Worm (Caenorhabditis elegans) whole organism, L3 larva: ENCODE results near the gene nhr-226.

Source experiments
- R02D3.7 ChIP-seq: fragments of 150-350 bp; optimal IDR thresholded peaks from 2 replicates; lab custom pipeline; 2014; ENCODE audit warnings: missing biosample characterization, missing genetic modification characterization
- ZK546.5 ChIP-seq: sonication (generic microtip); optimal IDR thresholded peaks from 2 replicates; lab custom pipeline; 2017; ENCODE audit warnings: missing biosample characterization, missing genetic modification characterization
- ama-1 ChIP-seq: fragments of 150-350 bp; optimal IDR thresholded peaks from 2 replicates; lab custom pipeline; 2018
- ceh-16 ChIP-seq: sonication (generic microtip); optimal IDR thresholded peaks from 2 replicates; lab custom pipeline; 2017; ENCODE audit warnings: missing biosample characterization, missing genetic modification characterization
- ceh-82 ChIP-seq: fragments of 150-350 bp; optimal IDR thresholded peaks from 2 replicates; lab custom pipeline; 2014; ENCODE audit warnings: missing biosample characterization, missing genetic modification characterization
- ceh-9 ChIP-seq: sonication (generic microtip); optimal IDR thresholded peaks from 2 replicates; lab custom pipeline; 2018; ENCODE audit warnings: missing biosample characterization, missing genetic modification characterization
- egl-5 ChIP-seq: fragments of 150-350 bp; optimal IDR thresholded peaks from 2 replicates; lab custom pipeline; 2017; ENCODE audit warnings: missing biosample characterization, missing genetic modification reagents, missing genetic modification characterization, inconsistent platforms
- elt-1 ChIP-seq: fragments of 150-350 bp; optimal IDR thresholded peaks from 2 replicates; lab custom pipeline; 2014; ENCODE audit warnings: missing biosample characterization, missing genetic modification characterization
- elt-2 ChIP-seq: sonication (generic microtip); optimal IDR thresholded peaks from 2 replicates; lab custom pipeline; 2016; ENCODE audit warnings: missing genetic modification reagents, mild to moderate bottlenecking, missing genetic modification characterization, missing compliant biosample characterization
- elt-3 ChIP-seq, 3 experiments: fragments of 150-350 bp in 1 of 3; sonication (generic microtip) in 2 of 3; optimal IDR thresholded peaks; 2 replicates in 2 of 3; 4 replicates in 1 of 3; lab custom pipeline; 2014 to 2017; ENCODE audit warnings: missing biosample characterization in 3 of 3, missing genetic modification characterization in 3 of 3
- eor-1 ChIP-seq, 2 experiments: fragments of 150-350 bp; optimal IDR thresholded peaks; 2 replicates each; lab custom pipeline; 2014 to 2018; ENCODE audit warnings: missing biosample characterization in 2 of 2, missing genetic modification characterization in 2 of 2
- fkh-10 ChIP-seq: sonication (generic microtip); optimal IDR thresholded peaks from 2 replicates; lab custom pipeline; 2017; ENCODE audit warnings: missing biosample characterization, missing genetic modification reagents, missing genetic modification characterization
- fkh-2 ChIP-seq: fragments of 150-350 bp; optimal IDR thresholded peaks from 2 replicates; lab custom pipeline; 2014; ENCODE audit warnings: missing biosample characterization, missing genetic modification reagents, missing genetic modification characterization
- jun-1 ChIP-seq: fragments of 150-350 bp; optimal IDR thresholded peaks from 2 replicates; lab custom pipeline; 2014; ENCODE audit warnings: missing biosample characterization, missing genetic modification reagents, missing genetic modification characterization
- lin-15B ChIP-seq: fragments of 150-350 bp; optimal IDR thresholded peaks from 2 replicates; lab custom pipeline; 2014; ENCODE audit warnings: missing biosample characterization, missing genetic modification characterization
- lin-39 ChIP-seq: fragments of 150-350 bp; optimal IDR thresholded peaks from 2 replicates; lab custom pipeline; 2018; ENCODE audit warnings: missing biosample characterization, missing genetic modification reagents, missing genetic modification characterization
- mdl-1 ChIP-seq: fragments of 150-350 bp; optimal IDR thresholded peaks from 2 replicates; lab custom pipeline; 2014; ENCODE audit warnings: missing biosample characterization, missing genetic modification characterization
- mml-1 ChIP-seq: fragments of 150-350 bp; sonication (generic microtip); optimal IDR thresholded peaks from 3 replicates; lab custom pipeline; 2014; ENCODE audit warnings: missing biosample characterization, missing genetic modification characterization
- nfya-1 ChIP-seq: sonication (generic microtip); optimal IDR thresholded peaks from 2 replicates; lab custom pipeline; 2017; ENCODE audit warnings: missing genetic modification characterization, mild to moderate bottlenecking, missing compliant biosample characterization, antibody characterized with exemption, moderate library complexity; ENCODE audit not compliant: insufficient read depth
- nhr-11 ChIP-seq: fragments of 150-350 bp; optimal IDR thresholded peaks from 2 replicates; lab custom pipeline; 2014; ENCODE audit warnings: missing biosample characterization, missing genetic modification characterization
- nhr-12 ChIP-seq: fragments of 150-350 bp; optimal IDR thresholded peaks from 2 replicates; lab custom pipeline; 2014; ENCODE audit warnings: missing biosample characterization, missing genetic modification characterization
- nhr-23 ChIP-seq: fragments of 150-350 bp; optimal IDR thresholded peaks from 2 replicates; lab custom pipeline; 2014; ENCODE audit warnings: missing biosample characterization, missing genetic modification reagents, missing genetic modification characterization
- nhr-237 ChIP-seq: fragments of 150-350 bp; optimal IDR thresholded peaks from 2 replicates; lab custom pipeline; 2014; ENCODE audit warnings: missing biosample characterization, missing genetic modification characterization
- nhr-25 ChIP-seq: sonication (generic microtip); optimal IDR thresholded peaks from 2 replicates; lab custom pipeline; 2017; ENCODE audit warnings: missing biosample characterization, missing genetic modification characterization
- nhr-28 ChIP-seq: fragments of 150-350 bp; optimal IDR thresholded peaks from 2 replicates; lab custom pipeline; 2014; ENCODE audit warnings: missing biosample characterization, missing genetic modification characterization
- nhr-43 ChIP-seq: sonication (generic microtip); optimal IDR thresholded peaks from 2 replicates; lab custom pipeline; 2016; ENCODE audit warnings: mild to moderate bottlenecking, missing genetic modification characterization, missing compliant biosample characterization; ENCODE audit not compliant: poor library complexity, severe bottlenecking
- nhr-67 ChIP-seq: fragments of 150-350 bp; optimal IDR thresholded peaks from 2 replicates; lab custom pipeline; 2014; ENCODE audit warnings: missing biosample characterization, missing genetic modification characterization
- nhr-77 ChIP-seq: fragments of 150-350 bp; optimal IDR thresholded peaks from 2 replicates; lab custom pipeline; 2014; ENCODE audit warnings: missing biosample characterization, missing genetic modification characterization
- pha-4 ChIP-seq: fragments of 150-350 bp; optimal IDR thresholded peaks from 2 replicates; lab custom pipeline; 2014; ENCODE audit warnings: missing biosample characterization, missing genetic modification reagents, missing genetic modification characterization
- pqm-1 ChIP-seq: fragments of 150-350 bp; optimal IDR thresholded peaks from 2 replicates; lab custom pipeline; 2017; ENCODE audit warnings: missing biosample characterization, missing genetic modification characterization, inconsistent platforms
- sea-2 ChIP-seq: fragments of 150-350 bp; sonication (generic microtip); optimal IDR thresholded peaks from 4 replicates; lab custom pipeline; 2014; ENCODE audit warnings: missing biosample characterization, missing genetic modification reagents, missing genetic modification characterization
- skn-1 ChIP-seq: fragments of 150-350 bp; optimal IDR thresholded peaks from 2 replicates; lab custom pipeline; 2014; ENCODE audit warnings: missing biosample characterization, missing genetic modification characterization
- snpc-4 ChIP-seq: fragments of 150-350 bp; optimal IDR thresholded peaks from 2 replicates; lab custom pipeline; 2014; ENCODE audit warnings: missing biosample characterization, missing genetic modification characterization
- tbx-2 ChIP-seq: sonication (generic microtip); optimal IDR thresholded peaks from 2 replicates; lab custom pipeline; 2016; ENCODE audit warnings: mild to moderate bottlenecking, missing genetic modification characterization, missing compliant biosample characterization
- unc-39 ChIP-seq: sonication (generic microtip); optimal IDR thresholded peaks from 4 replicates; lab custom pipeline; 2017; ENCODE audit warnings: missing biosample characterization, missing genetic modification characterization
- unc-62 ChIP-seq: fragments of 150-350 bp; sonication (generic microtip); optimal IDR thresholded peaks from 4 replicates; lab custom pipeline; 2014; ENCODE audit warnings: missing biosample characterization, missing genetic modification reagents, missing genetic modification characterization
- zag-1 ChIP-seq: fragments of 150-350 bp; optimal IDR thresholded peaks from 2 replicates; lab custom pipeline; 2014; ENCODE audit warnings: missing biosample characterization, missing genetic modification characterization
- ztf-11 ChIP-seq: fragments of 150-350 bp; optimal IDR thresholded peaks from 2 replicates; lab custom pipeline; 2014; ENCODE audit warnings: missing biosample characterization, missing genetic modification characterization
- ztf-4 ChIP-seq: fragments of 150-350 bp; optimal IDR thresholded peaks from 2 replicates; lab custom pipeline; 2014; ENCODE audit warnings: missing biosample characterization, missing genetic modification characterization

The nhr-226 gene

ce11 chrV:2285107-2285506 lies 9.6 kb upstream of the nhr-226 start, which contains the start of gene nhr-227:
nhr-227 (plus strand) TSS chrV:2285432.
- TF ChIP-seq skn-1, result no peak
- peak; percentile 15 for TF ChIP-seq pha-4
- no peak for TF ChIP-seq sea-2 (GFP tag; lab: Kevin White, UChicago)
- TF ChIP-seq, all 47 proteins: peak for 1

DNA sequence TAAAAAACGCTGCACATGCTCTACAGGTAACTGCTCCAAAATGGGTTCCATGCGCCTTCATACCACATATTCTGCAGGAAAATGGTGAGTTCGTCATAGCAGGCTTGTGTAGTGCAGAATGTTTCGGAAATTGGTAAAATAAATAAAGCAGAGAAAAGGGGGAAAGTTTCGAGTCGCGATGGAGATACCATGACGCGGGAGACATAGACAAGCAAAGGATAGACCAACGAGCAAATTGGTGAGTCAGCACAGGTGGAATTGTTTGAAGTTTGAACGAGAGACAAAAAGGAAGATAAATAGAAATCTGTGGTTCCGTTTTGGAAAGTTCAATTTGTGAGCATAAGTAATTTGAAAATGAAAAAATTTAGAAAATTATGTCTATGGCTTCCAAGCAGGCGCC lies 4.3 kb upstream of the nhr-226 start, which contains the start of gene nhr-225:
TSS of gene nhr-225 (minus strand) at position 146 of the 400 bp plus-strand sequence.
- TF ChIP-seq ztf-4 (tag; lab: Kevin White, UChicago) (no peak), pha-4 (peak; percentile 76)

ce11 chrV:2292240-2292639 lies 2.4 kb upstream of the nhr-226 start, which contains the start of gene nhr-115:
nhr-115 (plus strand) TSS chrV:2292540.
- TF ChIP-seq elt-3 (tag; optimal IDR thresholded peaks at IDR 0.05; lab: Kevin White, UChicago), result no peak
- no peak for TF ChIP-seq ama-1 (lab: Kevin White, UChicago)
- peak; percentile 37 for TF ChIP-seq elt-2
- no peak for TF ChIP-seq lin-15B (tag; lab: Kevin White, UChicago)

- TF ChIP-seq nhr-237, result no peak
- no peak for TF ChIP-seq nhr-43 (tag; lab: Kevin White, UChicago)
- no peak for TF ChIP-seq ama-1 (lab: Kevin White, UChicago)
- no peak for TF ChIP-seq ceh-9 (tag; lab: Kevin White, UChicago)
- no peak for TF ChIP-seq ztf-11 (tag; lab: Kevin White, UChicago)
- no peak for TF ChIP-seq fkh-2
- TF ChIP-seq ceh-16 (tag; lab: Kevin White, UChicago), result no peak
- no peak for TF ChIP-seq jun-1 (tag; lab: Kevin White, UChicago)
- TF ChIP-seq unc-62, result no peak
- TF ChIP-seq nhr-28, result no peak
- no peak for TF ChIP-seq unc-39 (tag; lab: Kevin White, UChicago)
- no peak for TF ChIP-seq sea-2 (GFP tag; lab: Kevin White, UChicago)
- TF ChIP-seq elt-3 (tag; optimal IDR thresholded peaks at IDR 0.05; lab: Kevin White, UChicago), result no peak
- TF ChIP-seq pqm-1 (tag; lab: Kevin White, UChicago), result no peak
- no peak for TF ChIP-seq nhr-77 (tag; lab: Kevin White, UChicago)
- TF ChIP-seq, all 47 proteins: peak for 0
These were observed 6.2 kb downstream of the nhr-226 start, which contains the start of gene Y19D10B.8 for ce11 chrV:2300905-2301304. Y19D10B.8 (minus strand) TSS chrV:2301005.

DNA sequence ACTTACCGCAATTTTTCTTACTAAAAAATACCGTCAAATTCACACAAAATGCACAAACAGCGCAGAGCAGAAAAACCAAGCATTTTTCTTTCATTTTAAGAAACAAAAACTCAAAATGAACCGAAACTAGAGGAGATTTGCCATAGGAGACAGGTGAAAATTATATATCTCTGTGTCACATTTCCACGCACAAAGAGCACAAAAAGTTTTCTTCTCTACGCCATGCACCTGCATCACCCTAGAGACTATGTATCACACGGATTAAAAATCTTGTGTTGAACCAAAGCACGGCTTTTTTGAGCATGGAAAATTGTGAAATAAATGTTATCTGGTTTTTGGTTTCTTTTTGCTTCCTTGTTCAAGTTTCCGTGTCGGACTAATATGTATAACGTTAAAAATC lies 9.1 kb downstream of the nhr-226 start, which contains the start of gene irld-15:
TSS of gene irld-15 (minus strand) at position 101 of the 400 bp plus-strand sequence.
- no peak for TF ChIP-seq fkh-10 (GFP tag; lab: Kevin White, UChicago)
- no peak for TF ChIP-seq nhr-67 (tag; lab: Kevin White, UChicago)
- TF ChIP-seq mml-1 (tag; lab: Kevin White, UChicago), result no peak
- TF ChIP-seq ceh-16 (tag; lab: Kevin White, UChicago), result no peak
- no peak for TF ChIP-seq ama-1 (lab: Kevin White, UChicago)
- no peak for TF ChIP-seq eor-1 (tag; optimal IDR thresholded peaks at IDR 0.05; lab: Kevin White, UChicago)
- no peak for TF ChIP-seq lin-39 (tag; lab: Kevin White, UChicago)
- TF ChIP-seq elt-1 (tag; lab: Kevin White, UChicago), result no peak
- no peak for TF ChIP-seq ceh-82
- no peak for TF ChIP-seq mdl-1 (tag; lab: Kevin White, UChicago)
- no peak for TF ChIP-seq snpc-4 (tag; lab: Kevin White, UChicago)
- no peak for TF ChIP-seq ZK546.5 (tag; lab: Kevin White, UChicago)

- no peak for TF ChIP-seq ama-1 (lab: Kevin White, UChicago)
- no peak for TF ChIP-seq unc-62
- TF ChIP-seq ceh-82, result no peak
- no peak for TF ChIP-seq nhr-25 (tag; lab: Kevin White, UChicago)
- no peak for TF ChIP-seq zag-1 (tag; lab: Kevin White, UChicago)
- TF ChIP-seq nhr-28, result no peak
- TF ChIP-seq nhr-23 (tag; lab: Kevin White, UChicago), result no peak
- TF ChIP-seq nhr-12, result no peak
- no peak for TF ChIP-seq egl-5
- no peak for TF ChIP-seq fkh-10 (GFP tag; lab: Kevin White, UChicago)
- TF ChIP-seq eor-1 (tag; optimal IDR thresholded peaks at IDR 0.05; lab: Kevin White, UChicago), result no peak
- no peak for TF ChIP-seq nhr-43 (tag; lab: Kevin White, UChicago)
- TF ChIP-seq R02D3.7, result no peak
- TF ChIP-seq elt-1 (tag; lab: Kevin White, UChicago), result no peak
- no peak for TF ChIP-seq tbx-2
- TF ChIP-seq nfya-1 (tag; lab: Kevin White, UChicago), result no peak
- TF ChIP-seq nhr-11 (tag; lab: Kevin White, UChicago), result no peak
These were observed 11.7 kb downstream of the nhr-226 start for ce11 chrV:2306383-2306782.
